Worm (Caenorhabditis elegans): ENCODE data around the gene athp-1.

The athp-1 gene

DNA sequence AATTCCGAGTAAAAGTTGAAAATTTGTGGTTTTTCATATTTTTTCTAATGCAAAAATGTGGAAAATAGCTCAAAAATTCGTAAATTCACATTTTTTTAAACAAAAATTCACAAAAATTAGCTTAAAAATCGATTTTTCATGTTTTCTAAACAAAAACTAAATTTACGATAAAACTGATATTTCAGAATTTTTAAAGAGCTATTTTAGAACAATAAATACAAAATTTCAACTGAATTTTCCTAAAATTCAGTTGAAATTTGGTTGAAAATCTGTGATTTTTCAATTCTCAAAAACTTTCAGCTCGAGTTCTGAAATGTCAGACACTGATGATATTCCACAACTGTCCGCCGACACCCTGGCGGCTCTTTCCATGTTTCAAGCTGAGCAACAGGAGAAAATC lies 51.8 kb downstream of the athp-1 start, which contains the start of gene M142.8:
M142.8 (plus strand) TSS at position 301 of the 400 bp plus-strand sequence.
- no peak for TF ChIP-seq che-1 (tag; optimal IDR thresholded peaks at IDR 0.05)

DNA sequence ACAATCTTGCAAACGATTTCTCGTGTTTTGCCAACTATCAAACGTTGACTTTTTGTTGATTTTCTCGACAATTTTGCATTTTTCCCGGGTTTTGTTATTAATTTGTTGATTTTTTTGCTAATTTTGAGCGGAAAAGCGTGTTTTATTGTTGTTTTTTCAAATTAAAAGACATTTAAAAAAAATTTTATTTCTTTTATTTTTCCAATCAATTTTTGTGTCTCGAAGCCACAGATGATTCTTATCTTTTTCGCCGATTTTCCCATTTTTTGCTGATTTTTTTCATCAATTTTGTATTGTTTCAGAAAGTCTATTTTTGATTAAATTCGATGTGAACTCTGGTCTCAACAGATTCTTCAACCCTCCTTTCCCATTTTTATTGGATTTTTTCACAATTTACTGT lies 54.4 kb downstream of the athp-1 start, which contains the start of gene rle-1:
rle-1 (plus strand) TSS at position 301 of the 400 bp plus-strand sequence.
- TF ChIP-seq sox-4 (tag; optimal IDR thresholded peaks at IDR 0.05) (no peak), mec-3 (tag; optimal IDR thresholded peaks at IDR 0.05; ENCODE audit: borderline replicate concordance) (no peak), K02D7.2 (tag; optimal IDR thresholded peaks at IDR 0.05) (no peak)

DNA sequence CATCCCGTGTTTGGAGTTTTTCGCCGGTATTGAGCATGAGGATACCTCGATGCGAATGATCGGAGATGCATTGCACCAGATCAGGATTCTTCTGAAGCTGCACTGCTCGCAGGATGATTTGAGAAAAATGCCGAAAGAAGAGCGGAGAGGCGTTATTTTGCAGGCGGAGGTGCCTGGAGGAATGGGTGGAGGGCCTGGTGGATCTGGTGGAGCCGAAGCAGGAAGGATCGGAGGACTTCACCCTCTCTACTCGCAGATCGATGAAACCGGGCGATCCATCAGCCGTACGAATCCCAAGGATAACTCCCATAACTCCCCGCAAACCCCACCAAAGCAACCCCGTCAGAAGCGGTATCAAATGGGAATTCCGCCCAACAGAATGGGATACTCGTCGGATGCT lies 57.6 kb downstream of the athp-1 start:
- TF ChIP-seq pat-9 (tag; optimal IDR thresholded peaks at IDR 0.05) (no peak), rnt-1 (tag; optimal IDR thresholded peaks at IDR 0.05) (no peak), pros-1 (tag; optimal IDR thresholded peaks at IDR 0.05) (no peak), madf-2 (tag; optimal IDR thresholded peaks at IDR 0.05) (no peak), pqm-1 (tag; optimal IDR thresholded peaks at IDR 0.05) (no peak), dmd-4 (tag; optimal IDR thresholded peaks at IDR 0.05; ENCODE audit: borderline replicate concordance) (no peak), hlh-13 (GFP tag; optimal IDR thresholded peaks at IDR 0.05) (no peak), nhr-232 (tag; optimal IDR thresholded peaks at IDR 0.05) (no peak), nfya-1 (tag; optimal IDR thresholded peaks at IDR 0.05) (no peak), hlh-6 (tag; optimal IDR thresholded peaks at IDR 0.05) (no peak), ceh-14 (tag; optimal IDR thresholded peaks at IDR 0.05) (no peak)

DNA sequence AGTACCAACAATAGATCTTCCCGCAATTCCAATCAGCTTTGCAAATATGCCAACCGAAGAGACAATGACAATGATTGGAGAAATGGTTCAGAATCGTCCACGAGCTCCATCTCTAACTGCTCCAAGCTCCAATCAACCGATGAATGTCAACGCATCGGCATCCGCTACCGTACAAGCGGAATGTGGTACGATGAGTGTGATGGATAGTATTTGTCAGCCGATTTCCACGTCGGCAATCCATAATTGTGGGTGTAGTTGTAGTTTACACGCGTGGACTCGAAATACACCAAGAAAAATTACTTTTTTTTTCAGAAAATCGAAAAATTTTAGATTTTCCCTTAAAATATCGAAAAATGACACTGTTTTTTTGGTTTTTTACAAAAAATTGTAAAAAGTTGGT lies 61.3 kb downstream of the athp-1 start:
- TF ChIP-seq unc-42 (tag; optimal IDR thresholded peaks at IDR 0.05) (no peak), mec-3 (tag; optimal IDR thresholded peaks at IDR 0.05; ENCODE audit: borderline replicate concordance) (no peak), ztf-16 (tag; optimal IDR thresholded peaks at IDR 0.05) (no peak), ceh-34 (tag; optimal IDR thresholded peaks at IDR 0.05) (no peak), pat-9 (tag; optimal IDR thresholded peaks at IDR 0.05) (no peak), ceh-48 (tag; optimal IDR thresholded peaks at IDR 0.05) (no peak), unc-3 (GFP tag; conservative IDR thresholded peaks at IDR 0.05) (no peak), unc-3 (tag; optimal IDR thresholded peaks at IDR 0.05) (no peak), elt-2 (tag; optimal IDR thresholded peaks at IDR 0.05) (no peak), madf-2 (tag; optimal IDR thresholded peaks at IDR 0.05) (no peak), nhr-11 (tag; optimal IDR thresholded peaks at IDR 0.05) (no peak), elt-4 (tag; optimal IDR thresholded peaks at IDR 0.05) (no peak), unc-55 (GFP tag; optimal IDR thresholded peaks at IDR 0.05) (no peak), ceh-31 (tag; optimal IDR thresholded peaks at IDR 0.05) (no peak)
